Fruit fly (Drosophila melanogaster): ENCODE data around the gene btn.

btn gene

dm6 chr3R:22573590-22573989 lies 12.8 kb downstream of the btn start (continued):
- TF ChIP-seq D (optimal IDR thresholded peaks at IDR 0.05): no peak
- no peak for TF ChIP-seq D (GFP tag; optimal IDR thresholded peaks at IDR 0.05)

- no peak for TF ChIP-seq CG5245 (GFP tag; optimal IDR thresholded peaks at IDR 0.05)
- TF ChIP-seq wor (GFP tag; IDR thresholded peaks at IDR 0.05): no peak
- TF ChIP-seq chinmo (GFP tag; IDR thresholded peaks at IDR 0.05; ENCODE audit: partially characterized antibody): peak; percentile 90; the same call in 3 of the 4 replicates
- TF ChIP-seq insv (GFP tag; optimal IDR thresholded peaks at IDR 0.05): no peak
- TF ChIP-seq jumu (GFP tag; optimal IDR thresholded peaks at IDR 0.05): no peak
- peak; percentile 64 for TF ChIP-seq Adf1 (GFP tag; IDR thresholded peaks at IDR 0.05)
- TF ChIP-seq TFAM (GFP tag; optimal IDR thresholded peaks at IDR 0.05): no peak
- TF ChIP-seq sd (tag; optimal IDR thresholded peaks at IDR 0.05): peak; percentile 27
These were observed 16.5 kb downstream of the btn start, which contains the start of gene CG33110 for dm6 chr3R:22569888-22570287. Gene CG33110 (plus strand): TSS chr3R:22570188.

dm6 chr3R:22568508-22568907 lies 17.9 kb downstream of the btn start:
- TF ChIP-seq CG12769 (tag; optimal IDR thresholded peaks at IDR 0.05) (peak; percentile 77), Dref (GFP tag; IDR thresholded peaks at IDR 0.05) (no peak), sd (tag; optimal IDR thresholded peaks at IDR 0.05) (peak; percentile 78), Med (GFP tag) (peak; percentile 24), pb (GFP tag; optimal IDR thresholded peaks at IDR 0.05) (no peak), CG13894 (tag; optimal IDR thresholded peaks at IDR 0.05) (peak; percentile 60)

dm6 chr3R:22565732-22566131 lies 20.7 kb downstream of the btn start:
- TF ChIP-seq Myb (GFP tag; optimal IDR thresholded peaks at IDR 0.05) (no peak), CG6175 (GFP tag; IDR thresholded peaks at IDR 0.05) (no peak), sd (tag; optimal IDR thresholded peaks at IDR 0.05) (peak; percentile 28), chinmo (GFP tag; IDR thresholded peaks at IDR 0.05; ENCODE audit: partially characterized antibody) (peak; percentile 63; the same call in 2 of the 4 replicates), CG13894 (tag; optimal IDR thresholded peaks at IDR 0.05) (peak; percentile 99), Eip74EF (GFP tag; optimal IDR thresholded peaks at IDR 0.05) (peak in 1 of 2 experiments; percentile 86), seq (GFP tag; IDR thresholded peaks at IDR 0.05) (no peak), CG12299 (tag; optimal IDR thresholded peaks at IDR 0.05) (no peak), CG13296 (GFP tag; optimal IDR thresholded peaks at IDR 0.05) (no peak), tup (GFP tag; optimal IDR thresholded peaks at IDR 0.05) (no peak), CG12769 (tag; optimal IDR thresholded peaks at IDR 0.05) (peak; percentile 1)

dm6 chr3R:22564707-22565106 lies 21.7 kb downstream of the btn start:
- TF ChIP-seq disco-r (GFP tag; optimal IDR thresholded peaks at IDR 0.05): no peak
- no peak for TF ChIP-seq ro (GFP tag; IDR thresholded peaks at IDR 0.05)
- no peak for TF ChIP-seq repo (GFP tag; optimal IDR thresholded peaks at IDR 0.05)
- no peak for TF ChIP-seq oc (tag; optimal IDR thresholded peaks at IDR 0.05)
- TF ChIP-seq CG30431 (GFP tag; optimal IDR thresholded peaks at IDR 0.05): no peak
- TF ChIP-seq corto (GFP tag; optimal IDR thresholded peaks at IDR 0.05): no peak
- no peak for TF ChIP-seq Sox100B (GFP tag; optimal IDR thresholded peaks at IDR 0.05)
- no peak for TF ChIP-seq CG1647 (GFP tag; optimal IDR thresholded peaks at IDR 0.05)
- TF ChIP-seq sens (GFP tag): peak; percentile 38
- TF ChIP-seq Dip2 (GFP tag; IDR thresholded peaks at IDR 0.05): peak; percentile 84
- no peak for TF ChIP-seq pum (GFP tag; optimal IDR thresholded peaks at IDR 0.05)
- peak; percentile 90 for TF ChIP-seq CTCF (GFP tag; optimal IDR thresholded peaks at IDR 0.05)
- no peak for TF ChIP-seq NFAT (GFP tag; IDR thresholded peaks at IDR 0.05)
- no peak for TF ChIP-seq CG3995 (GFP tag; optimal IDR thresholded peaks at IDR 0.05)

All from whole organism, embryonic.